Fruit fly (Drosophila melanogaster) whole organism, embryonic: ENCODE results near the gene CG32428.

ENCODE experiments used
- Abd-B ChIP-seq: fragments of 200-800 bp; sonication (Bioruptor generic); optimal IDR thresholded peaks from 2 replicates; lab custom pipeline; 2018; ENCODE audit warnings: missing biosample characterization, mild to moderate bottlenecking, missing genetic modification characterization, moderate library complexity
- Atf-2 ChIP-seq: fragments of 200-800 bp; sonication (Bioruptor generic); optimal IDR thresholded peaks from 2 replicates; lab custom pipeline; 2016; ENCODE audit warnings: missing biosample characterization, missing genetic modification characterization
- CG10321 ChIP-seq: fragments of 200-800 bp; sonication (Bioruptor generic); IDR thresholded peaks from 2 replicates; pipeline ENCODE4 v1.3.6; 2022; ENCODE audit warnings: missing biosample characterization, missing genetic modification characterization
- CG12104 ChIP-seq: fragments of 200-800 bp; sonication (Bioruptor generic); optimal IDR thresholded peaks from 3 replicates; lab custom pipeline; 2016; ENCODE audit warnings: missing biosample characterization, missing genetic modification characterization
- CG12769 ChIP-seq: fragments of 200-800 bp; sonication (Bioruptor generic); optimal IDR thresholded peaks from 2 replicates; lab custom pipeline; 2019; ENCODE audit warnings: missing biosample characterization, mild to moderate bottlenecking, missing genetic modification characterization, moderate library complexity
- CG14014 ChIP-seq: fragments of 200-800 bp; sonication (Bioruptor generic); IDR thresholded peaks from 2 replicates; pipeline ENCODE4 v1.3.6; 2022; ENCODE audit warnings: missing biosample characterization, missing genetic modification characterization
- CG15696 ChIP-seq: fragments of 200-800 bp; sonication (Bioruptor generic); optimal IDR thresholded peaks from 2 replicates; lab custom pipeline; 2019; ENCODE audit warnings: missing biosample characterization, mild to moderate bottlenecking, missing genetic modification characterization, moderate library complexity
- CG17361 ChIP-seq: fragments of 200-800 bp; sonication (Bioruptor generic); IDR thresholded peaks from 3 replicates; pipeline ENCODE4 v1.3.6; 2022; ENCODE audit warnings: missing biosample characterization, missing genetic modification characterization
- CG31441 ChIP-seq: fragments of 200-800 bp; sonication (Bioruptor generic); IDR thresholded peaks from 2 replicates; pipeline ENCODE4 v1.3.6; 2022; ENCODE audit warnings: missing biosample characterization, missing genetic modification characterization
- CG33213 ChIP-seq: fragments of 200-800 bp; sonication (Bioruptor generic); optimal IDR thresholded peaks from 3 replicates; lab custom pipeline; 2016; ENCODE audit warnings: missing biosample characterization, missing genetic modification characterization
- CG4820 ChIP-seq: fragments of 200-800 bp; sonication (Bioruptor generic); optimal IDR thresholded peaks from 3 replicates; lab custom pipeline; 2016; ENCODE audit warnings: missing biosample characterization, missing genetic modification characterization
- CG8281 ChIP-seq: fragments of 200-800 bp; sonication (Bioruptor generic); optimal IDR thresholded peaks from 2 replicates; lab custom pipeline; 2018; ENCODE audit warnings: missing biosample characterization, mild to moderate bottlenecking, missing genetic modification characterization, moderate library complexity
- CG8924 ChIP-seq: fragments of 200-800 bp; optimal IDR thresholded peaks from 3 replicates; lab custom pipeline; 2019; ENCODE audit warnings: missing biosample characterization, mild to moderate bottlenecking, missing genetic modification characterization, moderate library complexity
- CG9797 ChIP-seq: fragments of 200-800 bp; sonication (Bioruptor generic); optimal IDR thresholded peaks from 3 replicates; lab custom pipeline; 2018; ENCODE audit warnings: missing biosample characterization, mild to moderate bottlenecking, missing genetic modification characterization
- D ChIP-seq, 2 experiments: fragments of 200-800 bp in 1 of 2; fragments of >200 bp in 1 of 2; sonication (Bioruptor generic) in 1 of 2; optimal IDR thresholded peaks; 2 replicates in 1 of 2; 3 replicates in 1 of 2; lab custom pipeline; 2017; ENCODE audit warnings: mild to moderate bottlenecking in 1 of 2, missing biosample characterization in 1 of 2, missing genetic modification characterization in 1 of 2, missing genetic modification reagents in 1 of 2
- Doc2 ChIP-seq: fragments of 200-800 bp; sonication (Bioruptor generic); IDR thresholded peaks from 2 replicates; pipeline ENCODE4 v1.3.6; 2022; ENCODE audit warnings: missing biosample characterization, missing genetic modification characterization
- HmgZ ChIP-seq: fragments of 200-800 bp; sonication (Bioruptor generic); optimal IDR thresholded peaks from 2 replicates; lab custom pipeline; 2018; ENCODE audit warnings: missing biosample characterization, mild to moderate bottlenecking, missing genetic modification characterization
- Lim3 ChIP-seq: fragments of 200-800 bp; sonication (Bioruptor generic); IDR thresholded peaks from 2 replicates; pipeline ENCODE4 v1.3.6; 2022; ENCODE audit warnings: missing biosample characterization, missing genetic modification characterization
- MESR4 ChIP-seq: fragments of 200-800 bp; sonication (Bioruptor generic); optimal IDR thresholded peaks from 2 replicates; lab custom pipeline; 2018; ENCODE audit warnings: missing biosample characterization, mild to moderate bottlenecking, missing genetic modification characterization, moderate library complexity
- Mad ChIP-seq: fragments of 200-800 bp; sonication (Bioruptor generic); optimal IDR thresholded peaks from 2 replicates; lab custom pipeline; 2016; ENCODE audit warnings: missing biosample characterization, missing genetic modification characterization
- Neu2 ChIP-seq: fragments of 200-800 bp; sonication (Bioruptor generic); optimal IDR thresholded peaks from 3 replicates; lab custom pipeline; 2016; ENCODE audit warnings: missing biosample characterization, missing genetic modification characterization, borderline replicate concordance
- Nf-YC ChIP-seq: fragments of 200-800 bp; optimal IDR thresholded peaks from 3 replicates; lab custom pipeline; 2019; ENCODE audit warnings: missing biosample characterization, mild to moderate bottlenecking, missing genetic modification characterization, moderate library complexity
- Optix ChIP-seq: fragments of 200-800 bp; sonication (Bioruptor generic); IDR thresholded peaks from 3 replicates; pipeline ENCODE4 v1.3.6; 2022; ENCODE audit warnings: missing biosample characterization, missing genetic modification characterization
- Ravus ChIP-seq: fragments of 200-800 bp; sonication (Bioruptor generic); IDR thresholded peaks from 2 replicates; pipeline ENCODE4 v1.3.6; 2022; ENCODE audit warnings: missing biosample characterization, missing genetic modification characterization
- Six4 ChIP-seq: fragments of 200-800 bp; sonication (Bioruptor generic); optimal IDR thresholded peaks from 2 replicates; lab custom pipeline; 2016; ENCODE audit warnings: missing biosample characterization, missing genetic modification characterization
- Sox102F ChIP-seq: fragments of 200-800 bp; sonication (Bioruptor generic); optimal IDR thresholded peaks from 2 replicates; lab custom pipeline; 2018; ENCODE audit warnings: missing biosample characterization, mild to moderate bottlenecking, missing genetic modification characterization, moderate library complexity
- bbx ChIP-seq: fragments of 200-800 bp; sonication (Bioruptor generic); IDR thresholded peaks from 2 replicates; pipeline ENCODE4 v1.3.6; 2022; ENCODE audit warnings: missing biosample characterization, missing genetic modification characterization; ENCODE audit not compliant: partially characterized antibody
- btn ChIP-seq: fragments of 200-800 bp; sonication (Bioruptor generic); optimal IDR thresholded peaks from 2 replicates; lab custom pipeline; 2016; ENCODE audit warnings: missing biosample characterization, missing genetic modification characterization
- cato ChIP-seq: fragments of 200-800 bp; sonication (Bioruptor generic); optimal IDR thresholded peaks from 2 replicates; lab custom pipeline; 2016; ENCODE audit warnings: missing biosample characterization, missing genetic modification characterization, borderline replicate concordance
- chinmo ChIP-seq: fragments of 200-800 bp; sonication (Bioruptor generic); IDR thresholded peaks from 4 replicates; pipeline ENCODE4 v1.3.6; 2022; ENCODE audit warnings: missing biosample characterization, missing genetic modification characterization; ENCODE audit not compliant: partially characterized antibody
- dmrt11E ChIP-seq: fragments of 200-800 bp; sonication (Bioruptor generic); optimal IDR thresholded peaks from 3 replicates; lab custom pipeline; 2018; ENCODE audit warnings: missing biosample characterization, mild to moderate bottlenecking, missing genetic modification characterization, moderate library complexity
- dmrt99B ChIP-seq: fragments of 200-800 bp; sonication (Bioruptor generic); optimal IDR thresholded peaks from 2 replicates; lab custom pipeline; 2018; ENCODE audit warnings: missing biosample characterization, mild to moderate bottlenecking, missing genetic modification characterization, moderate library complexity
- esg ChIP-seq: fragments of 200-800 bp; sonication (Bioruptor generic); conservative IDR thresholded peaks from 2 replicates; pipeline ENCODE4 v1.3.6; 2022; ENCODE audit warnings: missing biosample characterization, missing genetic modification characterization
- ewg ChIP-seq: fragments of 200-800 bp; sonication (Bioruptor generic); optimal IDR thresholded peaks from 3 replicates; lab custom pipeline; 2017; ENCODE audit warnings: mild to moderate bottlenecking, missing biosample characterization, missing genetic modification reagents, missing genetic modification characterization
- eyg ChIP-seq: fragments of 200-800 bp; sonication (Bioruptor generic); optimal IDR thresholded peaks from 3 replicates; lab custom pipeline; 2016; ENCODE audit warnings: missing biosample characterization, missing genetic modification characterization
- fd102C ChIP-seq: fragments of 200-800 bp; sonication (Bioruptor generic); optimal IDR thresholded peaks from 2 replicates; lab custom pipeline; 2018; ENCODE audit warnings: missing biosample characterization, mild to moderate bottlenecking, missing genetic modification characterization, moderate library complexity
- gro ChIP-seq: fragments of 200-800 bp; sonication (Bioruptor generic); optimal IDR thresholded peaks from 2 replicates; lab custom pipeline; 2016; ENCODE audit warnings: missing biosample characterization, missing genetic modification characterization
- ind ChIP-seq: fragments of 200-800 bp; sonication (Bioruptor generic); optimal IDR thresholded peaks from 3 replicates; lab custom pipeline; 2016; ENCODE audit warnings: missing biosample characterization, missing genetic modification characterization
- klu ChIP-seq: fragments of 200-800 bp; sonication (Bioruptor generic); IDR thresholded peaks from 2 replicates; pipeline ENCODE4 v1.3.6; 2022; ENCODE audit warnings: missing biosample characterization, missing genetic modification characterization
- mld ChIP-seq: fragments of 200-800 bp; sonication (Bioruptor generic); IDR thresholded peaks from 3 replicates; pipeline ENCODE4 v1.3.6; 2022; ENCODE audit warnings: missing biosample characterization, missing genetic modification characterization; ENCODE audit not compliant: partially characterized antibody
- nerfin-1 ChIP-seq: fragments of 200-800 bp; sonication (Bioruptor generic); optimal IDR thresholded peaks from 3 replicates; lab custom pipeline; 2019; ENCODE audit warnings: missing biosample characterization, mild to moderate bottlenecking, missing genetic modification characterization, moderate library complexity
- nmo ChIP-seq: fragments of 200-800 bp; sonication (Bioruptor generic); optimal IDR thresholded peaks from 2 replicates; lab custom pipeline; 2018; ENCODE audit warnings: missing biosample characterization, mild to moderate bottlenecking, missing genetic modification characterization, moderate library complexity
- oc ChIP-seq: fragments of 200-800 bp; sonication (Bioruptor generic); optimal IDR thresholded peaks from 2 replicates; lab custom pipeline; 2018; ENCODE audit warnings: missing biosample characterization, mild to moderate bottlenecking, missing genetic modification characterization, moderate library complexity
- pb ChIP-seq: fragments of 200-800 bp; sonication (Bioruptor generic); optimal IDR thresholded peaks from 3 replicates; lab custom pipeline; 2016; ENCODE audit warnings: missing biosample characterization, missing genetic modification characterization
- sens ChIP-seq: fragments of 200-800 bp; sonication (Bioruptor generic); peaks from one replicate; lab custom pipeline; 2016; ENCODE audit warnings: missing biosample characterization, missing genetic modification characterization
- sisA ChIP-seq: fragments of 200-800 bp; sonication (Bioruptor generic); IDR thresholded peaks from 2 replicates; pipeline ENCODE4 v1.3.6; 2022; ENCODE audit warnings: missing biosample characterization, missing genetic modification characterization
- slbo ChIP-seq: fragments of 200-800 bp; sonication (Bioruptor generic); IDR thresholded peaks from 2 replicates; pipeline ENCODE4 v1.3.6; 2022; ENCODE audit warnings: missing biosample characterization, missing genetic modification characterization
- tup ChIP-seq: fragments of 200-800 bp; sonication (Bioruptor generic); optimal IDR thresholded peaks from 2 replicates; lab custom pipeline; 2016; ENCODE audit warnings: missing biosample characterization, mild to moderate bottlenecking, missing genetic modification characterization, moderate library complexity

Gene CG32428

DNA sequence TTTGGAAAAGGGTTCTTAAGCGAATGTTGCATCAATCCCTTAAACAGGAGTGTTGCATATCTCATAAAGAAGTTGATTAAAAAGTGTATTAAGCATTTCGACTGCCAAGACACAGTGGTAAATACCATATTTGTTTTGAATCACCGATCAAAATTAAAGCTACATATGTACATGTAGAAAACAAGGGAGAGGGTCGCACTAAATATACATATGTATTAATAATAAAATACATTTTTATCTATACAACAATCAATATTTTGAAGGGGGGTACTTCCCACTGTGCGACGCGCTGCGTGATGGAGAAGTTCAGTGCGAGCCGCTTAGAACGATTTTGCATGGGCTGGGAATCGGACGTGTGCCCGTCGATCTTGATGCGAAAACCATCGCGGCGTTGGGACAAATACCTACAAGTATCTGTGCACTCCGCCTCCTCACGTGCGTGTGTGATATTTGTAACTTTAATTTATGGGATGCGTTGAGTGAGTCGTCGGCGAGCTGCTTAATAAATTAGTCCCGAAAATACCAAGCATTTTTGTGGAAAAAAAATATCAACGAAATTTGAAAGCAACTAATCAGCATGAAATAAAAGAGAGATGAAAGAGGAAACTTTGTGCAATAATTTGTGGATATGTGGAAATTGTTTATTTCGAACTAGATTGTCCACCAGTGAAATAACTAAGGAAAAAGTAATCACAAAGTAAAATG is 28.6 kb downstream of the CG32428 start (continued):
- peak; percentile 85 for TF ChIP-seq CG12769 (tag; lab: Kevin White, UChicago)
- TF ChIP-seq ind (GFP tag; lab: Kevin White, UChicago) = peak; percentile 89
- no peak for TF ChIP-seq mld (GFP tag; lab: Robert Waterston, UW)
- peak; percentile 45 for TF ChIP-seq tup (GFP tag; lab: Kevin White, UChicago)
- 0 out of 2 replicates have a peak, but pooled peaks have one; percentile 32 for TF ChIP-seq bbx (GFP tag; lab: Robert Waterston, UW)
- no peak for TF ChIP-seq Neu2 (GFP tag; lab: Kevin White, UChicago)
- peak; percentile 84 for TF ChIP-seq CG8924 (tag; lab: Kevin White, UChicago)
- peak; percentile 80 for TF ChIP-seq Six4 (GFP tag; lab: Kevin White, UChicago)
- peak; percentile 70 for TF ChIP-seq ewg (GFP tag; lab: Kevin White, UChicago)
- TF ChIP-seq D (optimal IDR thresholded peaks at IDR 0.05; lab: Kevin White, UChicago) = no peak
- TF ChIP-seq D (GFP tag; optimal IDR thresholded peaks at IDR 0.05; lab: Kevin White, UChicago) = peak; percentile 80
- peak; percentile 64 for TF ChIP-seq cato
- peak; percentile 49 for TF ChIP-seq eyg
- TF ChIP-seq sens (GFP tag; lab: Kevin White, UChicago) = peak; percentile 94
- peak; percentile 89 for TF ChIP-seq CG31441 (GFP tag; lab: Robert Waterston, UW)
- TF ChIP-seq slbo (GFP tag; lab: Robert Waterston, UW) = peak; percentile 89
- peak; percentile 80 for TF ChIP-seq Ravus (GFP tag; lab: Robert Waterston, UW)
- peak; percentile 71 for TF ChIP-seq Abd-B (GFP tag; lab: Kevin White, UChicago)
- peak; percentile 57 for TF ChIP-seq CG8281 (tag; lab: Kevin White, UChicago)
- TF ChIP-seq CG12104 = peak; percentile 79
- TF ChIP-seq Nf-YC (tag; lab: Kevin White, UChicago) = peak; percentile 47
- TF ChIP-seq esg (GFP tag; lab: Robert Waterston, UW) = peak; percentile 89
- peak; percentile 81 for TF ChIP-seq oc
- TF ChIP-seq gro (GFP tag; lab: Kevin White, UChicago) = no peak
- TF ChIP-seq sisA (GFP tag; lab: Robert Waterston, UW) = peak; percentile 89
- TF ChIP-seq Optix = peak; percentile 88
- TF ChIP-seq CG4820 (GFP tag; lab: Kevin White, UChicago) = peak; percentile 80
- TF ChIP-seq CG14014 (GFP tag; lab: Robert Waterston, UW) = peak; percentile 88
- TF ChIP-seq CG15696 (tag; lab: Kevin White, UChicago) = peak; percentile 43
- peak; percentile 79 for TF ChIP-seq klu (GFP tag; lab: Robert Waterston, UW)
- TF ChIP-seq fd102C (GFP tag; lab: Kevin White, UChicago) = no peak
- TF ChIP-seq dmrt99B (tag; lab: Kevin White, UChicago) = peak; percentile 91
- TF ChIP-seq chinmo = no peak
- TF ChIP-seq HmgZ = peak; percentile 74
- peak; percentile 68 for TF ChIP-seq nerfin-1 (tag; lab: Kevin White, UChicago)
- peak; percentile 92 for TF ChIP-seq CG17361 (GFP tag; lab: Robert Waterston, UW)
- TF ChIP-seq CG10321 (GFP tag; lab: Robert Waterston, UW) = peak; percentile 24; the same call in 1 of the 2 replicates
- peak; percentile 91 for TF ChIP-seq Sox102F (GFP tag; lab: Kevin White, UChicago)
- TF ChIP-seq pb (GFP tag; lab: Kevin White, UChicago) = no peak
- no peak for TF ChIP-seq Atf-2
- TF ChIP-seq MESR4 = peak; percentile 14
- peak; percentile 54 for TF ChIP-seq Mad (GFP tag; lab: Kevin White, UChicago)
- no peak for TF ChIP-seq CG33213
- TF ChIP-seq Doc2 (GFP tag; lab: Robert Waterston, UW) = peak; percentile 78; the same call in 1 of the 2 replicates
- no peak for TF ChIP-seq CG9797 (GFP tag; lab: Kevin White, UChicago)
- peak; percentile 87 for TF ChIP-seq nmo (GFP tag; lab: Kevin White, UChicago)
- TF ChIP-seq dmrt11E (tag; lab: Kevin White, UChicago) = peak; percentile 75
- no peak for TF ChIP-seq btn (GFP tag; lab: Kevin White, UChicago)
- peak; percentile 65; the same call in 1 of the 2 replicates for TF ChIP-seq Lim3 (GFP tag; lab: Robert Waterston, UW)
